Worm (Caenorhabditis elegans): ENCODE data around the gene srz-72.
"Not testable (repeated sequence)": the region's sequence is repeated elsewhere in the genome, so short reads cannot be mapped to it uniquely, and the experiment has no call there.

Gene srz-72

ce11 chrIV:16306918-16307317, 8.0 kb downstream of the srz-72 start:
- TF ChIP-seq unc-62 (GFP tag; optimal IDR thresholded peaks at IDR 0.05 in 1 of 2) = no peak
- no peak for TF ChIP-seq unc-62 (tag; optimal IDR thresholded peaks at IDR 0.05)
- TF ChIP-seq snpc-1.2 (GFP tag; IDR thresholded peaks at IDR 0.05) = peak; percentile 83
- no peak for TF ChIP-seq Y75B8A.6 (GFP tag; IDR thresholded peaks at IDR 0.05)
- 0 out of 2 replicates have a peak, but pooled peaks have one; percentile 47 for TF ChIP-seq egl-43 (GFP tag; IDR thresholded peaks at IDR 0.05)

DNA sequence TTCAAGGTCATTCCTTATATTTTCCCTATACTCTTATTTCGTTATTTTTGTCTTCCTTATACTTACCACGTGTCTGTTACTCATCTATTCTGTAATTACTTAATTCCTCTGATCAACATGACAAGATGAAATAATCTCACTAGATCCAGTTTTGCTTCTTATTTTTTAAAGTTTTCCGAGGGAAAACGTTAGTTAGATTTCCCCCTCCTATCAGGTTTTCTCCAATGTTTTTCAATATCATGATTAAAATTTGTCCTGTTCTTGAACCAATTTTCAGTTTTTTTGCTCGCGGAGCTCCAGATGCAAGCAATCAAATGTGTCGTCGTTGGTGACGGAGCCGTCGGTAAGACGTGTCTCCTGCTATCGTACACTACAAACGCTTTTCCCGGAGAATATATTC, 9.0 kb downstream of the srz-72 start, which contains the start of gene rac-2:
Gene rac-2, plus strand, starts transcription at position 301 of the 400 bp plus-strand sequence.
- not testable (repeated sequence) for TF ChIP-seq nhr-42 (GFP tag; IDR thresholded peaks at IDR 0.05); nhr-28 (tag; optimal IDR thresholded peaks at IDR 0.05); mxl-2 (GFP tag; conservative IDR thresholded peaks at IDR 0.05)

- no peak for TF ChIP-seq zfp-2 (tag; optimal IDR thresholded peaks at IDR 0.05)
- TF ChIP-seq nhr-11 (tag; optimal IDR thresholded peaks at IDR 0.05) = no peak
- TF ChIP-seq T26A8.4 (GFP tag; IDR thresholded peaks at IDR 0.05) = no peak
- TF ChIP-seq snpc-1.2 (GFP tag; IDR thresholded peaks at IDR 0.05) = peak; percentile 85
- TF ChIP-seq dmd-9 (GFP tag; IDR thresholded peaks at IDR 0.05) = 0 out of 2 replicates have a peak, but pooled peaks have one; percentile 25
- TF ChIP-seq vab-7 (GFP tag; IDR thresholded peaks at IDR 0.05) = no peak
- TF ChIP-seq set-16 (GFP tag; IDR thresholded peaks at IDR 0.05) = peak; percentile 75
- TF ChIP-seq egl-43 (GFP tag; IDR thresholded peaks at IDR 0.05) = peak; percentile 60; the same call in 1 of the 2 replicates
- TF ChIP-seq D1046.2 (GFP tag; IDR thresholded peaks at IDR 0.05) = 0 out of 2 replicates have a peak, but pooled peaks have one; percentile 36
- no peak for TF ChIP-seq mdt-29 (GFP tag; IDR thresholded peaks at IDR 0.05)
Observed at ce11 chrIV:16310103-16310502, 11.2 kb downstream of the srz-72 start.

ce11 chrIV:16320410-16320809, 21.5 kb downstream of the srz-72 start, which contains the start of gene K03D3.5:
Gene K03D3.5 (minus strand): TSS chrIV:16320510.
- no peak for TF ChIP-seq dmd-9 (GFP tag; IDR thresholded peaks at IDR 0.05)
- no peak for TF ChIP-seq aly-2 (tag; optimal IDR thresholded peaks at IDR 0.05)
- no peak for TF ChIP-seq unc-130 (GFP tag; optimal IDR thresholded peaks at IDR 0.05)
- no peak for TF ChIP-seq tag-97 (GFP tag; IDR thresholded peaks at IDR 0.05)
- no peak for TF ChIP-seq egl-27 (tag; optimal IDR thresholded peaks at IDR 0.05)
- no peak for TF ChIP-seq lin-15B (tag; optimal IDR thresholded peaks at IDR 0.05)
- TF ChIP-seq nhr-48 (tag; optimal IDR thresholded peaks at IDR 0.05) = no peak
- TF ChIP-seq egl-43 (GFP tag; IDR thresholded peaks at IDR 0.05) = no peak
- TF ChIP-seq lim-7 (GFP tag; IDR thresholded peaks at IDR 0.05) = no peak
- TF ChIP-seq D1046.2 (GFP tag; IDR thresholded peaks at IDR 0.05) = no peak

DNA sequence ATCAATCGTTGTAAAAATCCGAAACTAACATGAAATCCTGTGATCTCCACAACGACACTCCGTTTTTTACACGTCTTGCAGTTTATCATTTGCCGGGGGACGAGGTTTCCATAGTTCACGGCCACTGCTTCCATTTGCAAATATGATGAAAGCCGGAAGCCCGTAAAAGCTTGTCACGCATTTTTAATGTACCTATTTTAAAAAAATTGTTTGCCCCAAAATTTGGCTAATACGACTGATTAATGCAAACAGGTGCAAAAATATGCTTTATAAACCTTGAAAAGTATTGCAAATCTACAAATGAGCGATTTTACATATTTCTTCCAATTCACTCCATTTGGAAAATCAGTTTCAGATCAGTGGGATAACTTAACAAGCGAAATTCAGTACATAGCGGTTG, 21.9 kb downstream of the srz-72 start, which contains the start of gene srz-61:
Gene srz-61, plus strand, starts transcription at position 301 of the 400 bp plus-strand sequence.
- TF ChIP-seq lin-38 (GFP tag; IDR thresholded peaks at IDR 0.05) = no peak
- TF ChIP-seq F10B5.3 (tag; optimal IDR thresholded peaks at IDR 0.05) = no peak
- TF ChIP-seq skn-1 (tag; optimal IDR thresholded peaks at IDR 0.05) = no peak
- no peak for TF ChIP-seq ceh-28 (tag; optimal IDR thresholded peaks at IDR 0.05)
- no peak for TF ChIP-seq fkh-10 (GFP tag; optimal IDR thresholded peaks at IDR 0.05)
- TF ChIP-seq lim-7 (GFP tag; IDR thresholded peaks at IDR 0.05) = no peak
- TF ChIP-seq sdz-12 (GFP tag; optimal IDR thresholded peaks at IDR 0.05) = no peak

ce11 chrIV:16323373-16323772, 24.4 kb downstream of the srz-72 start, which contains the start of gene srz-104:
Gene srz-104 (plus strand): TSS chrIV:16323673.
- no peak for TF ChIP-seq php-3 (GFP tag; IDR thresholded peaks at IDR 0.05)
- no peak for TF ChIP-seq fkh-10 (GFP tag; optimal IDR thresholded peaks at IDR 0.05)
- TF ChIP-seq ZK337.2 (GFP tag; IDR thresholded peaks at IDR 0.05) = no peak
- no peak for TF ChIP-seq aha-1 (tag)
- TF ChIP-seq nhr-10 (tag; optimal IDR thresholded peaks at IDR 0.05) = no peak
- no peak for TF ChIP-seq hlh-30 (tag; optimal IDR thresholded peaks at IDR 0.05; ENCODE audit: insufficient read depth)
